Worm (Caenorhabditis elegans) whole organism, L1 larva: ENCODE measurements around the gene Y39G8B.2.

Experiments used
- C16A3.4 ChIP-seq: fragments of 150-350 bp; optimal IDR thresholded peaks from 2 replicates; lab custom pipeline; 2014; ENCODE audit warnings: missing biosample characterization, missing genetic modification characterization
- Y116A8C.19 ChIP-seq: sonication (generic microtip); optimal IDR thresholded peaks from 2 replicates; lab custom pipeline; 2016; ENCODE audit warnings: missing compliant biosample characterization, missing genetic modification characterization, borderline replicate concordance
- aha-1 ChIP-seq: fragments of 150-350 bp; optimal IDR thresholded peaks from 2 replicates; lab custom pipeline; 2014; ENCODE audit warnings: missing biosample characterization, missing genetic modification characterization
- ceh-82 ChIP-seq, 3 experiments: fragments of 150-350 bp in 1 of 3; sonication (generic microtip) in 2 of 3; optimal IDR thresholded peaks; 2 replicates each; lab custom pipeline; 2014 to 2017; ENCODE audit warnings: missing biosample characterization in 3 of 3, missing genetic modification characterization in 3 of 3
- ceh-88 ChIP-seq: fragments of 200-800 bp; sonication (Bioruptor generic); IDR thresholded peaks from 2 replicates; pipeline ENCODE4 v1.3.6; 2022; ENCODE audit warnings: missing genetic modification characterization, missing compliant biosample characterization
- ceh-90 ChIP-seq: sonication (generic microtip); optimal IDR thresholded peaks from 2 replicates; lab custom pipeline; 2016; ENCODE audit warnings: missing genetic modification characterization, missing compliant biosample characterization
- ces-1 ChIP-seq: fragments of 150-350 bp; optimal IDR thresholded peaks from 2 replicates; lab custom pipeline; 2014; ENCODE audit warnings: missing biosample characterization, missing genetic modification reagents, missing genetic modification characterization
- dpl-1 ChIP-seq, 3 experiments: fragments of 150-350 bp in 2 of 3; sonication (generic microtip) in 1 of 3; optimal IDR thresholded peaks; 2 replicates each; lab custom pipeline; 2014 to 2017; ENCODE audit warnings: missing biosample characterization in 3 of 3, missing genetic modification characterization in 3 of 3, missing genetic modification reagents in 3 of 3
- efl-3 ChIP-seq: fragments of 200-800 bp; sonication (Bioruptor generic); optimal IDR thresholded peaks from 2 replicates; lab custom pipeline; 2018; ENCODE audit warnings: mild to moderate bottlenecking, missing genetic modification characterization, missing compliant biosample characterization
- egl-13 ChIP-seq: sonication (generic microtip); optimal IDR thresholded peaks from 2 replicates; lab custom pipeline; 2016; ENCODE audit warnings: missing genotype, missing genetic modification reagents, missing genetic modification characterization, missing compliant biosample characterization
- egl-27 ChIP-seq, 2 experiments: fragments of 150-350 bp in 1 of 2; sonication (generic microtip); optimal IDR thresholded peaks; 3 replicates each; lab custom pipeline; 2017 to 2018; ENCODE audit warnings: missing biosample characterization in 2 of 2, missing genetic modification characterization in 2 of 2, missing genetic modification reagents in 2 of 2
- elt-2 ChIP-seq: sonication (generic microtip); optimal IDR thresholded peaks from 2 replicates; lab custom pipeline; 2016; ENCODE audit warnings: missing genetic modification characterization, mild to moderate bottlenecking, inconsistent platforms, missing compliant biosample characterization, missing genetic modification reagents
- elt-3 ChIP-seq, 6 experiments: fragments of 150-350 bp in 1 of 6; sonication (generic microtip); optimal IDR thresholded peaks; 2 replicates each; lab custom pipeline; 2017 to 2018; ENCODE audit warnings: missing biosample characterization in 6 of 6, missing genetic modification characterization in 6 of 6, inconsistent platforms in 1 of 6
- ets-5 ChIP-seq: fragments of 200-800 bp; sonication (Bioruptor generic); IDR thresholded peaks from 2 replicates; pipeline ENCODE4 v1.3.6; 2022; ENCODE audit warnings: missing genetic modification characterization, missing compliant biosample characterization
- fkh-4 ChIP-seq: sonication (generic microtip); optimal IDR thresholded peaks from 2 replicates; lab custom pipeline; 2016; ENCODE audit warnings: missing compliant biosample characterization, missing genetic modification characterization, borderline replicate concordance
- fkh-8 ChIP-seq: sonication (generic microtip); optimal IDR thresholded peaks from 2 replicates; lab custom pipeline; 2016; ENCODE audit warnings: mild to moderate bottlenecking, missing genetic modification characterization, missing compliant biosample characterization
- grh-1 ChIP-seq: fragments of 200-800 bp; sonication (Bioruptor generic); IDR thresholded peaks from 2 replicates; pipeline ENCODE4 v1.3.6; 2022; ENCODE audit warnings: missing genetic modification reagents, missing genetic modification characterization, missing compliant biosample characterization
- hlh-17 ChIP-seq: fragments of 200-800 bp; sonication (Bioruptor generic); optimal IDR thresholded peaks from 2 replicates; lab custom pipeline; 2018; ENCODE audit warnings: missing genetic modification characterization, mild to moderate bottlenecking, missing compliant biosample characterization, moderate library complexity, borderline replicate concordance
- hpl-2 ChIP-seq: fragments of 150-350 bp; optimal IDR thresholded peaks from 2 replicates; lab custom pipeline; 2014; ENCODE audit warnings: missing biosample characterization, missing genetic modification reagents, missing genetic modification characterization
- irx-1 ChIP-seq: sonication (generic microtip); optimal IDR thresholded peaks from 2 replicates; lab custom pipeline; 2016; ENCODE audit warnings: missing genetic modification characterization, missing compliant biosample characterization
- isw-1 ChIP-seq: fragments of 200-800 bp; sonication (Bioruptor generic); IDR thresholded peaks from 2 replicates; pipeline ENCODE4 v1.3.6; 2022; ENCODE audit warnings: missing genetic modification characterization, missing compliant biosample characterization
- jun-1 ChIP-seq: fragments of 150-350 bp; optimal IDR thresholded peaks from 2 replicates; lab custom pipeline; 2014; ENCODE audit warnings: missing biosample characterization, missing genetic modification reagents, missing genetic modification characterization
- lin-14 ChIP-seq: fragments of 200-800 bp; sonication (Bioruptor generic); optimal IDR thresholded peaks from 2 replicates; lab custom pipeline; 2018; ENCODE audit warnings: mild to moderate bottlenecking, missing genetic modification characterization, moderate library complexity, missing compliant biosample characterization
- lin-15B ChIP-seq: fragments of 150-350 bp; sonication (generic microtip); optimal IDR thresholded peaks from 3 replicates; lab custom pipeline; 2014; ENCODE audit warnings: missing biosample characterization, missing genetic modification characterization
- lin-35 ChIP-seq, 2 experiments: fragments of 150-350 bp; optimal IDR thresholded peaks; 2 replicates each; lab custom pipeline; 2014; ENCODE audit warnings: missing biosample characterization in 2 of 2, missing genetic modification characterization in 2 of 2, missing genetic modification reagents in 2 of 2
- lin-39 ChIP-seq: fragments of 150-350 bp; optimal IDR thresholded peaks from 2 replicates; lab custom pipeline; 2014; ENCODE audit warnings: missing biosample characterization, missing genetic modification reagents, missing genetic modification characterization
- lir-3 ChIP-seq: sonication (generic microtip); optimal IDR thresholded peaks from 2 replicates; lab custom pipeline; 2016; ENCODE audit warnings: mild to moderate bottlenecking, missing genetic modification characterization, moderate library complexity, missing compliant biosample characterization; ENCODE audit not compliant: poor library complexity
- mab-9 ChIP-seq: fragments of 200-800 bp; sonication (Bioruptor generic); IDR thresholded peaks from 2 replicates; pipeline ENCODE4 v1.3.6; 2022; ENCODE audit warnings: missing genetic modification reagents, missing genetic modification characterization, missing compliant biosample characterization
- mdl-1 ChIP-seq, 2 experiments: fragments of 150-350 bp; optimal IDR thresholded peaks; 2 replicates each; lab custom pipeline; 2014 to 2017; ENCODE audit warnings: missing biosample characterization in 2 of 2, missing genetic modification characterization in 2 of 2, inconsistent platforms in 1 of 2
- nhr-11 ChIP-seq: fragments of 150-350 bp; optimal IDR thresholded peaks from 2 replicates; lab custom pipeline; 2014; ENCODE audit warnings: missing biosample characterization, missing genetic modification characterization
- nhr-12 ChIP-seq: sonication (generic microtip); optimal IDR thresholded peaks from 2 replicates; lab custom pipeline; 2017; ENCODE audit warnings: missing biosample characterization, missing genetic modification characterization
- nhr-19 ChIP-seq: fragments of 200-800 bp; sonication (Bioruptor generic); conservative IDR thresholded peaks from 2 replicates; pipeline ENCODE4 v1.3.6; 2022; ENCODE audit warnings: missing genetic modification characterization, missing compliant biosample characterization
- nhr-237 ChIP-seq: fragments of 150-350 bp; optimal IDR thresholded peaks from 2 replicates; lab custom pipeline; 2014; ENCODE audit warnings: missing biosample characterization, missing genetic modification characterization
- nhr-28 ChIP-seq: fragments of 150-350 bp; optimal IDR thresholded peaks from 2 replicates; lab custom pipeline; 2014; ENCODE audit warnings: missing biosample characterization, missing genetic modification characterization
- nhr-47 ChIP-seq: sonication (generic microtip); optimal IDR thresholded peaks from 2 replicates; lab custom pipeline; 2016; ENCODE audit warnings: mild to moderate bottlenecking, missing genetic modification characterization, moderate library complexity, missing compliant biosample characterization
- nhr-71 ChIP-seq: sonication (generic microtip); optimal IDR thresholded peaks from 2 replicates; lab custom pipeline; 2016; ENCODE audit warnings: mild to moderate bottlenecking, missing genetic modification characterization, moderate library complexity, missing compliant biosample characterization
- nhr-77 ChIP-seq: fragments of 150-350 bp; optimal IDR thresholded peaks from 2 replicates; lab custom pipeline; 2014; ENCODE audit warnings: missing biosample characterization, missing genetic modification characterization
- nhr-85 ChIP-seq: sonication (generic microtip); peaks from one replicate; lab custom pipeline; 2016; ENCODE audit warnings: missing genetic modification characterization, inconsistent platforms, missing compliant biosample characterization
- pqm-1 ChIP-seq: sonication (generic microtip); optimal IDR thresholded peaks from 3 replicates; lab custom pipeline; 2017; ENCODE audit warnings: missing biosample characterization, missing genetic modification characterization
- rnt-1 ChIP-seq: sonication (generic microtip); optimal IDR thresholded peaks from 2 replicates; lab custom pipeline; 2016; ENCODE audit warnings: mild to moderate bottlenecking, missing genetic modification characterization, moderate library complexity, missing compliant biosample characterization
- skn-1 ChIP-seq: fragments of 150-350 bp; optimal IDR thresholded peaks from 2 replicates; lab custom pipeline; 2014; ENCODE audit warnings: missing biosample characterization, missing genetic modification characterization
- snpc-4 ChIP-seq: fragments of 150-350 bp; optimal IDR thresholded peaks from 2 replicates; lab custom pipeline; 2014; ENCODE audit warnings: missing biosample characterization, missing genetic modification characterization
- sox-4 ChIP-seq: sonication (generic microtip); optimal IDR thresholded peaks from 2 replicates; lab custom pipeline; 2016; ENCODE audit warnings: missing genetic modification characterization, missing compliant biosample characterization
- sup-37 ChIP-seq: fragments of 200-800 bp; sonication (Bioruptor generic); optimal IDR thresholded peaks from 2 replicates; lab custom pipeline; 2018; ENCODE audit warnings: mild to moderate bottlenecking, missing genetic modification characterization, missing compliant biosample characterization
- swsn-7 ChIP-seq: sonication (generic microtip); optimal IDR thresholded peaks from 2 replicates; lab custom pipeline; 2016; ENCODE audit warnings: missing genetic modification characterization, missing compliant biosample characterization
- unc-30 ChIP-seq: sonication (generic microtip); optimal IDR thresholded peaks from 2 replicates; lab custom pipeline; 2017; ENCODE audit warnings: missing biosample characterization, missing genetic modification characterization
- unc-62 ChIP-seq: fragments of 150-350 bp; optimal IDR thresholded peaks from 2 replicates; lab custom pipeline; 2014; ENCODE audit warnings: missing biosample characterization, missing genetic modification reagents, missing genetic modification characterization
- unc-86 ChIP-seq: sonication (generic microtip); optimal IDR thresholded peaks from 2 replicates; lab custom pipeline; 2016; ENCODE audit warnings: missing genetic modification characterization, missing compliant biosample characterization
- vab-15 ChIP-seq: sonication (generic microtip); optimal IDR thresholded peaks from 2 replicates; lab custom pipeline; 2017; ENCODE audit warnings: missing genotype, mild to moderate bottlenecking, missing genetic modification characterization, missing compliant biosample characterization
- xbp-1 ChIP-seq: sonication (generic microtip); optimal IDR thresholded peaks from 2 replicates; lab custom pipeline; 2016; ENCODE audit warnings: missing genetic modification characterization, missing compliant biosample characterization
- zip-4 ChIP-seq: fragments of 200-800 bp; sonication (Bioruptor generic); optimal IDR thresholded peaks from 2 replicates; lab custom pipeline; 2018; ENCODE audit warnings: mild to moderate bottlenecking, missing genetic modification characterization, moderate library complexity, missing compliant biosample characterization
- ztf-11 ChIP-seq, 2 experiments: sonication (generic microtip); optimal IDR thresholded peaks; 2 replicates each; lab custom pipeline; 2016 to 2017; ENCODE audit warnings: missing genetic modification characterization in 2 of 2, missing biosample characterization in 1 of 2, missing compliant biosample characterization in 1 of 2

Y39G8B.2 gene

DNA sequence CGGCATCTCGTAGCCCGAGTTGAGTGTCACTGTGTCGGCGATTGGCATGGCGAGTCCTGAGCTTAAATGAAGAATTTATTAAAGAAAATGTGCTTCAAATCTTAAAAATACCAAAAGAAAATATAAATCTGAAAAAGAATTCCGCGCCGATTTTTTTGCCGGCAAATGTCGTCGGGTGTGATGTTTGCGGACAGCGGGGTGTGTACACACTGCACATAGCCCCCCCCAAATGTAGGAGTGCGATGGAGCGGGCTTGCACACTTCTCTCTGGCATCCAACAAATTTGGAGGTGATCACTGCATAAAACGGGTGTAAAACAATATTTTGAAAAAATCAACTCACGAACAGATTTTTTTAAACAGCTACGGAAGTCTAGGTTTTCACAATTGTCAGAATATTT lies at the start of gene Y39G8B.2:
Gene Y39G8B.2 (minus strand): TSS at position 61 of the 400 bp plus-strand sequence.
- no peak for TF ChIP-seq Y116A8C.19 (tag; lab: Kevin White, UChicago)
- peak; percentile 75 for TF ChIP-seq swsn-7 (tag; lab: Kevin White, UChicago)
- TF ChIP-seq efl-3 (GFP tag; lab: Kevin White, UChicago): no peak
- TF ChIP-seq jun-1: peak; percentile 79
- peak; percentile 96 for TF ChIP-seq lin-15B (tag; lab: Kevin White, UChicago)
- peak; percentile 86 for TF ChIP-seq skn-1 (tag; lab: Kevin White, UChicago)
- TF ChIP-seq sox-4 (tag; lab: Kevin White, UChicago): no peak
- peak; percentile 83 to 88 (median 86) for TF ChIP-seq dpl-1 (GFP tag; optimal IDR thresholded peaks at IDR 0.05; lab: Kevin White, UChicago)
- TF ChIP-seq pqm-1: no peak
- peak; percentile 83 for TF ChIP-seq nhr-85 (tag; lab: Kevin White, UChicago)
- peak; percentile 77 for TF ChIP-seq unc-86 (tag; lab: Kevin White, UChicago)
- no peak for TF ChIP-seq ceh-90 (tag; lab: Kevin White, UChicago)
- peak in 1 of 2 experiments; percentile 80 for TF ChIP-seq mdl-1 (tag; optimal IDR thresholded peaks at IDR 0.05; lab: Kevin White, UChicago)
- no peak for TF ChIP-seq lin-39 (tag; lab: Kevin White, UChicago)
- TF ChIP-seq zip-4 (GFP tag; lab: Kevin White, UChicago): peak; percentile 23
- TF ChIP-seq nhr-11: no peak
- TF ChIP-seq hpl-2: no peak
- TF ChIP-seq irx-1: peak; percentile 60
- TF ChIP-seq unc-30 (tag; lab: Kevin White, UChicago): no peak
- peak; percentile 37 for TF ChIP-seq elt-2 (tag; lab: Kevin White, UChicago)
- TF ChIP-seq mab-9 (GFP tag; lab: Robert Waterston, UW): peak; percentile 61; the same call in 1 of the 2 replicates
- peak; percentile 83 for TF ChIP-seq nhr-19 (GFP tag; lab: Robert Waterston, UW)
- TF ChIP-seq nhr-71: peak; percentile 88
- TF ChIP-seq unc-62 (GFP tag; lab: Kevin White, UChicago): no peak
- no peak for TF ChIP-seq lir-3
- peak; percentile 51 for TF ChIP-seq nhr-237 (tag; lab: Kevin White, UChicago)
- TF ChIP-seq egl-13 (tag; lab: Kevin White, UChicago): peak; percentile 58
- peak; percentile 89 for TF ChIP-seq snpc-4 (tag; lab: Kevin White, UChicago)
- TF ChIP-seq ceh-82 (tag; optimal IDR thresholded peaks at IDR 0.05; lab: Kevin White, UChicago): peak; percentile 4 to 93 (median 64)
- TF ChIP-seq rnt-1 (tag; lab: Kevin White, UChicago): peak; percentile 90
- TF ChIP-seq egl-27 (tag; optimal IDR thresholded peaks at IDR 0.05; lab: Kevin White, UChicago): no peak
- no peak for TF ChIP-seq nhr-28
- no peak for TF ChIP-seq sup-37 (GFP tag; lab: Kevin White, UChicago)
- TF ChIP-seq aha-1 (tag; lab: Kevin White, UChicago): peak; percentile 59
- TF ChIP-seq elt-3 (tag; optimal IDR thresholded peaks at IDR 0.05; lab: Kevin White, UChicago): peak in 2 of 6 experiments; percentile 49 to 54
- TF ChIP-seq lin-14 (GFP tag; lab: Kevin White, UChicago): peak; percentile 88
- TF ChIP-seq ces-1 (GFP tag; lab: Kevin White, UChicago): no peak
- TF ChIP-seq lin-35 (GFP tag; optimal IDR thresholded peaks at IDR 0.05; lab: Kevin White, UChicago): peak; percentile 90 to 92
- TF ChIP-seq vab-15 (tag; lab: Kevin White, UChicago): no peak
- peak; percentile 69 for TF ChIP-seq xbp-1 (tag; lab: Kevin White, UChicago)
- peak; percentile 70 for TF ChIP-seq grh-1 (GFP tag; lab: Robert Waterston, UW)
- TF ChIP-seq hlh-17 (GFP tag; lab: Kevin White, UChicago): no peak
- TF ChIP-seq ets-5 (GFP tag; lab: Robert Waterston, UW): no peak
- TF ChIP-seq nhr-12 (tag; lab: Kevin White, UChicago): no peak
- TF ChIP-seq ceh-88 (GFP tag; lab: Robert Waterston, UW): peak; percentile 46; the same call in 1 of the 2 replicates
- peak; percentile 82 for TF ChIP-seq fkh-8 (tag; lab: Kevin White, UChicago)
- peak in 1 of 2 experiments; percentile 61 for TF ChIP-seq ztf-11 (tag; optimal IDR thresholded peaks at IDR 0.05; lab: Kevin White, UChicago)
- peak; percentile 93 for TF ChIP-seq nhr-77
- TF ChIP-seq nhr-47 (tag; lab: Kevin White, UChicago): peak; percentile 86
- no peak for TF ChIP-seq fkh-4 (tag; lab: Kevin White, UChicago)
- TF ChIP-seq C16A3.4 (tag; lab: Kevin White, UChicago): peak; percentile 89
- peak; percentile 80 for TF ChIP-seq isw-1 (GFP tag; lab: Robert Waterston, UW)
